Worm (Caenorhabditis elegans) whole organism, L4 larva: Measurements from ENCODE around the gene syx-6.

ENCODE experiments used
- F10B5.3 ChIP-seq: sonication (generic microtip); optimal IDR thresholded peaks from 2 replicates; lab custom pipeline; 2016; ENCODE audit warnings: mild to moderate bottlenecking, missing genetic modification characterization, missing compliant biosample characterization
- F37D6.2 ChIP-seq: sonication (generic microtip); optimal IDR thresholded peaks from 2 replicates; lab custom pipeline; 2016; ENCODE audit warnings: mild to moderate bottlenecking, missing genetic modification characterization, missing compliant biosample characterization
- F44E2.7 ChIP-seq: fragments of 200-800 bp; sonication (Bioruptor generic); IDR thresholded peaks from 2 replicates; pipeline ENCODE4 v2.1.2; 2022; ENCODE audit warnings: missing genetic modification characterization, missing compliant biosample characterization
- T20F7.1 ChIP-seq: fragments of 200-800 bp; sonication (Bioruptor generic); optimal IDR thresholded peaks from 2 replicates; lab custom pipeline; 2018; ENCODE audit warnings: mild to moderate bottlenecking, missing genetic modification characterization, missing compliant biosample characterization
- T26A8.4 ChIP-seq: fragments of 200-800 bp; sonication (Bioruptor generic); IDR thresholded peaks from 2 replicates; pipeline ENCODE4 v1.3.6; 2022; ENCODE audit warnings: missing genetic modification characterization, missing compliant biosample characterization
- Y105C5A.15 ChIP-seq: fragments of 200-800 bp; sonication (Bioruptor generic); IDR thresholded peaks from 2 replicates; pipeline ENCODE4 v1.3.6; 2022; ENCODE audit warnings: missing genetic modification characterization, missing compliant biosample characterization
- Y48G9A.11 ChIP-seq: fragments of 200-800 bp; sonication (Bioruptor generic); IDR thresholded peaks from 2 replicates; pipeline ENCODE4 v1.3.6; 2022; ENCODE audit warnings: missing genetic modification reagents, missing genetic modification characterization, missing compliant biosample characterization
- aly-2 ChIP-seq: sonication (generic microtip); optimal IDR thresholded peaks from 2 replicates; lab custom pipeline; 2018; ENCODE audit warnings: missing biosample characterization, missing genetic modification characterization
- ama-1 ChIP-seq: fragments of 150-350 bp; optimal IDR thresholded peaks from 2 replicates; lab custom pipeline; 2014; ENCODE audit warnings: inconsistent platforms, mixed read lengths
- arid-1 ChIP-seq: fragments of 200-800 bp; sonication (Bioruptor generic); conservative IDR thresholded peaks from 2 replicates; pipeline ENCODE4 v1.3.6; 2022; ENCODE audit warnings: missing genetic modification reagents, missing genetic modification characterization, missing compliant biosample characterization
- attf-4 ChIP-seq: sonication (generic microtip); optimal IDR thresholded peaks from 3 replicates; lab custom pipeline; 2017; ENCODE audit warnings: missing biosample characterization, missing genetic modification characterization
- ceh-20 ChIP-seq: fragments of 200-800 bp; sonication (Bioruptor generic); IDR thresholded peaks from 2 replicates; pipeline ENCODE4 v1.3.6; 2022; ENCODE audit warnings: missing genetic modification reagents, missing genetic modification characterization, missing compliant biosample characterization
- ceh-44 ChIP-seq: fragments of 200-800 bp; sonication (Bioruptor generic); IDR thresholded peaks from 2 replicates; pipeline ENCODE4 v1.3.6; 2022; ENCODE audit warnings: missing genetic modification reagents, missing genetic modification characterization, missing compliant biosample characterization
- ceh-62 ChIP-seq: sonication (generic microtip); optimal IDR thresholded peaks from 2 replicates; lab custom pipeline; 2017; ENCODE audit warnings: missing biosample characterization, missing genetic modification characterization
- ces-1 ChIP-seq: fragments of 150-350 bp; sonication (generic microtip); optimal IDR thresholded peaks from 4 replicates; lab custom pipeline; 2014; ENCODE audit warnings: missing biosample characterization, missing genetic modification reagents, missing genetic modification characterization
- daf-12 ChIP-seq: fragments of 150-350 bp; optimal IDR thresholded peaks from 2 replicates; lab custom pipeline; 2014; ENCODE audit warnings: missing biosample characterization, missing genetic modification reagents, missing genetic modification characterization
- daf-8 ChIP-seq: fragments of 200-800 bp; sonication (Bioruptor generic); IDR thresholded peaks from 2 replicates; pipeline ENCODE4 v1.3.6; 2022; ENCODE audit warnings: missing genetic modification characterization, missing compliant biosample characterization
- dmd-8 ChIP-seq: fragments of 200-800 bp; sonication (Bioruptor generic); IDR thresholded peaks from 2 replicates; pipeline ENCODE4 v1.3.6; 2022; ENCODE audit warnings: missing genetic modification characterization, missing compliant biosample characterization
- dmd-9 ChIP-seq: fragments of 200-800 bp; sonication (Bioruptor generic); IDR thresholded peaks from 2 replicates; pipeline ENCODE4 v1.3.6; 2022; ENCODE audit warnings: missing genetic modification reagents, missing genetic modification characterization, missing compliant biosample characterization
- dpl-1 ChIP-seq: fragments of 150-350 bp; optimal IDR thresholded peaks from 2 replicates; lab custom pipeline; 2014; ENCODE audit warnings: missing biosample characterization, missing genetic modification reagents, missing genetic modification characterization
- duxl-1 ChIP-seq: sonication (generic microtip); optimal IDR thresholded peaks from 2 replicates; lab custom pipeline; 2016; ENCODE audit warnings: mild to moderate bottlenecking, missing genetic modification characterization, moderate library complexity, missing compliant biosample characterization; ENCODE audit not compliant: poor library complexity
- dve-1 ChIP-seq: sonication (generic microtip); optimal IDR thresholded peaks from 2 replicates; lab custom pipeline; 2017; ENCODE audit warnings: antibody characterized with exemption, mild to moderate bottlenecking, missing genetic modification characterization, missing compliant biosample characterization; ENCODE audit not compliant: insufficient read depth
- fos-1 ChIP-seq: fragments of 150-350 bp; optimal IDR thresholded peaks from 2 replicates; lab custom pipeline; 2014; ENCODE audit warnings: missing biosample characterization, missing genetic modification characterization
- gei-8 ChIP-seq: fragments of 200-800 bp; sonication (Bioruptor generic); optimal IDR thresholded peaks from 2 replicates; lab custom pipeline; 2018; ENCODE audit warnings: mild to moderate bottlenecking, missing genetic modification characterization, missing compliant biosample characterization
- hlh-11 ChIP-seq: fragments of 200-800 bp; sonication (Bioruptor generic); optimal IDR thresholded peaks from 2 replicates; lab custom pipeline; 2018; ENCODE audit warnings: mild to moderate bottlenecking, missing genetic modification characterization, missing compliant biosample characterization
- lim-7 ChIP-seq: fragments of 200-800 bp; sonication (Bioruptor generic); IDR thresholded peaks from 2 replicates; pipeline ENCODE4 v1.3.6; 2022; ENCODE audit warnings: missing genetic modification characterization, missing compliant biosample characterization
- lin-13 ChIP-seq: fragments of 150-350 bp; optimal IDR thresholded peaks from 2 replicates; lab custom pipeline; 2014; ENCODE audit warnings: missing biosample characterization, missing genetic modification reagents, missing genetic modification characterization
- lin-39 ChIP-seq: fragments of 150-350 bp; optimal IDR thresholded peaks from 2 replicates; lab custom pipeline; 2014; ENCODE audit warnings: missing biosample characterization, missing genetic modification reagents, missing genetic modification characterization
- madf-5 ChIP-seq, 2 experiments: fragments of 200-800 bp; sonication (Bioruptor generic); IDR thresholded peaks; 2 replicates each; pipeline ENCODE4 v1.3.6; 2022; ENCODE audit warnings: missing compliant biosample characterization in 2 of 2, missing genetic modification characterization in 2 of 2
- madf-9 ChIP-seq: fragments of 200-800 bp; sonication (Bioruptor generic); conservative IDR thresholded peaks from 2 replicates; pipeline ENCODE4 v1.3.6; 2022; ENCODE audit warnings: missing genetic modification reagents, missing genetic modification characterization, missing compliant biosample characterization
- mdt-29 ChIP-seq: fragments of 200-800 bp; sonication (Bioruptor generic); IDR thresholded peaks from 2 replicates; pipeline ENCODE4 v1.3.6; 2022; ENCODE audit warnings: missing genetic modification reagents, missing genetic modification characterization, missing compliant biosample characterization
- mxl-2 ChIP-seq: fragments of 200-800 bp; sonication (Bioruptor generic); conservative IDR thresholded peaks from 2 replicates; pipeline ENCODE4 v1.3.6; 2022; ENCODE audit warnings: missing genetic modification reagents, missing genetic modification characterization, missing compliant biosample characterization
- nhr-102 ChIP-seq: sonication (generic microtip); optimal IDR thresholded peaks from 2 replicates; lab custom pipeline; 2016; ENCODE audit warnings: mild to moderate bottlenecking, missing genetic modification characterization, moderate library complexity, missing compliant biosample characterization
- nhr-111 ChIP-seq: fragments of 200-800 bp; sonication (Bioruptor generic); optimal IDR thresholded peaks from 2 replicates; lab custom pipeline; 2018; ENCODE audit warnings: mild to moderate bottlenecking, missing genetic modification characterization, missing compliant biosample characterization
- nhr-237 ChIP-seq: sonication (generic microtip); optimal IDR thresholded peaks from 2 replicates; lab custom pipeline; 2017; ENCODE audit warnings: missing biosample characterization, missing genetic modification characterization
- nhr-42 ChIP-seq: fragments of 200-800 bp; sonication (Bioruptor generic); IDR thresholded peaks from 2 replicates; pipeline ENCODE4 v1.3.6; 2022; ENCODE audit warnings: missing genetic modification characterization, missing compliant biosample characterization
- nhr-6 ChIP-seq: fragments of 150-350 bp; optimal IDR thresholded peaks from 2 replicates; lab custom pipeline; 2014; ENCODE audit warnings: missing biosample characterization, missing genetic modification characterization
- nhr-77 ChIP-seq: fragments of 150-350 bp; optimal IDR thresholded peaks from 2 replicates; lab custom pipeline; 2014; ENCODE audit warnings: missing biosample characterization, missing genetic modification characterization
- pha-4 ChIP-seq, 2 experiments: fragments of 150-350 bp in 1 of 2; fragments of 200-800 bp in 1 of 2; sonication (Bioruptor generic) in 1 of 2; IDR thresholded peaks in 1 of 2; optimal IDR thresholded peaks in 1 of 2; 2 replicates each; pipeline versions ENCODE4 v1.3.6 to Lab custom; 2014 to 2022; ENCODE audit warnings: missing genetic modification characterization in 2 of 2, missing genetic modification reagents in 2 of 2, missing biosample characterization in 1 of 2, missing compliant biosample characterization in 1 of 2
- saeg-2 ChIP-seq: fragments of 200-800 bp; sonication (Bioruptor generic); IDR thresholded peaks from 2 replicates; pipeline ENCODE4 v1.3.6; 2022; ENCODE audit warnings: missing genetic modification reagents, missing genetic modification characterization, missing compliant biosample characterization
- sdz-12 ChIP-seq: fragments of 200-800 bp; sonication (Bioruptor generic); optimal IDR thresholded peaks from 2 replicates; lab custom pipeline; 2018; ENCODE audit warnings: mild to moderate bottlenecking, missing genetic modification characterization, missing compliant biosample characterization
- snpc-1.2 ChIP-seq: fragments of 200-800 bp; sonication (Bioruptor generic); IDR thresholded peaks from 2 replicates; pipeline ENCODE4 v1.3.6; 2022; ENCODE audit warnings: missing genetic modification reagents, missing genetic modification characterization, missing compliant biosample characterization
- snpc-4 ChIP-seq: fragments of 150-350 bp; optimal IDR thresholded peaks from 2 replicates; lab custom pipeline; 2014; ENCODE audit warnings: missing biosample characterization, missing genetic modification characterization
- spr-1 ChIP-seq: sonication (generic microtip); optimal IDR thresholded peaks from 2 replicates; lab custom pipeline; 2016; ENCODE audit warnings: mild to moderate bottlenecking, missing genetic modification characterization, missing compliant biosample characterization
- unc-130 ChIP-seq: sonication (generic microtip); optimal IDR thresholded peaks from 2 replicates; lab custom pipeline; 2016; ENCODE audit warnings: missing genetic modification reagents, missing genetic modification characterization, missing compliant biosample characterization
- unc-39 ChIP-seq: sonication (generic microtip); optimal IDR thresholded peaks from 2 replicates; lab custom pipeline; 2017; ENCODE audit warnings: missing biosample characterization, missing genetic modification characterization
- zag-1 ChIP-seq: fragments of 150-350 bp; optimal IDR thresholded peaks from 2 replicates; lab custom pipeline; 2014; ENCODE audit warnings: missing biosample characterization, missing genetic modification characterization
- zfp-3 ChIP-seq: fragments of 200-800 bp; sonication (Bioruptor generic); conservative IDR thresholded peaks from 2 replicates; pipeline ENCODE4 v1.3.6; 2022; ENCODE audit warnings: missing genetic modification reagents, missing genetic modification characterization, missing compliant biosample characterization
- zip-2 ChIP-seq: fragments of 150-350 bp; optimal IDR thresholded peaks from 2 replicates; lab custom pipeline; 2014; ENCODE audit warnings: missing biosample characterization, missing genetic modification characterization
- ztf-11 ChIP-seq: fragments of 150-350 bp; optimal IDR thresholded peaks from 2 replicates; lab custom pipeline; 2014; ENCODE audit warnings: missing biosample characterization, missing genetic modification characterization

Gene syx-6

ce11 chrX:3116033-3116876, 48.1 kb upstream of the syx-6 start, which contains the start of gene mai-1 (continued):
- TF ChIP-seq snpc-4 (tag; lab: Kevin White, UChicago) (no peak), dmd-8 (GFP tag; lab: Robert Waterston, UW) (no peak), ceh-62 (no peak), ces-1 (GFP tag; lab: Kevin White, UChicago) (no peak), Y48G9A.11 (GFP tag; lab: Robert Waterston, UW) (peak; percentile 45; the same call in 1 of the 2 replicates), arid-1 (GFP tag; lab: Robert Waterston, UW) (peak; percentile 73), aly-2 (tag; lab: Kevin White, UChicago) (no peak), ceh-20 (GFP tag; lab: Robert Waterston, UW) (peak; percentile 55; the same call in 1 of the 2 replicates), ceh-44 (GFP tag; lab: Robert Waterston, UW) (no peak), unc-130 (no peak), zip-2 (tag; lab: Kevin White, UChicago) (no peak), hlh-11 (tag; lab: Kevin White, UChicago) (peak; percentile 4), lin-13 (GFP tag; lab: Kevin White, UChicago) (no peak), daf-12 (tag; lab: Kevin White, UChicago) (no peak), Y105C5A.15 (GFP tag; lab: Robert Waterston, UW) (no peak), saeg-2 (no peak), F10B5.3 (tag; lab: Kevin White, UChicago) (no peak), mdt-29 (peak; percentile 7; the same call in 1 of the 2 replicates), ama-1 (lab: Kevin White, UChicago) (peak; percentile 62), fos-1 (no peak), zag-1 (no peak), nhr-102 (tag; lab: Kevin White, UChicago) (no peak), attf-4 (no peak), nhr-111 (no peak), nhr-237 (tag; lab: Kevin White, UChicago) (no peak), ztf-11 (tag; lab: Kevin White, UChicago) (no peak), nhr-42 (GFP tag; lab: Robert Waterston, UW) (0 out of 2 replicates have a peak, but pooled peaks have one; percentile 53), spr-1 (tag; lab: Kevin White, UChicago) (no peak), gei-8 (GFP tag; lab: Kevin White, UChicago) (no peak), lin-39 (no peak), nhr-6 (no peak), pha-4 (GFP tag; IDR thresholded peaks at IDR 0.05; lab: Robert Waterston, UW) (no peak), pha-4 (tag; optimal IDR thresholded peaks at IDR 0.05; lab: Kevin White, UChicago) (no peak), snpc-1.2 (peak; percentile 42; the same call in 1 of the 2 replicates), nhr-77 (tag; lab: Kevin White, UChicago) (no peak), sdz-12 (GFP tag; lab: Kevin White, UChicago) (peak; percentile 33), dpl-1 (GFP tag; lab: Kevin White, UChicago) (no peak), T20F7.1 (no peak), madf-9 (GFP tag; lab: Robert Waterston, UW) (peak; percentile 59; the same call in 1 of the 2 replicates), madf-5 (GFP tag; IDR thresholded peaks at IDR 0.05; lab: Robert Waterston, UW) (0 out of 4 replicates have a peak, but pooled peaks of 1 of the 2 experiments have one; percentile 2), dmd-9 (GFP tag; lab: Robert Waterston, UW) (no peak), dve-1 (no peak), mxl-2 (GFP tag; lab: Robert Waterston, UW) (no peak), unc-39 (tag; lab: Kevin White, UChicago) (no peak), F44E2.7 (GFP tag; lab: Robert Waterston, UW) (no peak), F37D6.2 (tag; lab: Kevin White, UChicago) (peak; percentile 27), T26A8.4 (no peak), daf-8 (GFP tag; lab: Robert Waterston, UW) (no peak), duxl-1 (tag; lab: Kevin White, UChicago) (no peak), lim-7 (GFP tag; lab: Robert Waterston, UW) (0 out of 2 replicates have a peak, but pooled peaks have one; percentile 23), zfp-3 (no peak)
